Worm (Caenorhabditis elegans) whole organism, midembryonic: ENCODE data around the gene T05H4.11.

ENCODE experiments used
- T22C8.4 ChIP-seq: fragments of 200-800 bp; sonication (Bioruptor generic); IDR thresholded peaks from 2 replicates; pipeline ENCODE4 v1.3.6; 2022; ENCODE audit warnings: missing genetic modification characterization, missing compliant biosample characterization
- flt-1 ChIP-seq: fragments of 200-800 bp; sonication (Bioruptor generic); IDR thresholded peaks from 2 replicates; pipeline ENCODE4 v1.3.6; 2022; ENCODE audit warnings: missing genetic modification characterization, missing compliant biosample characterization
- klf-2 ChIP-seq: fragments of 200-800 bp; sonication (Bioruptor generic); conservative IDR thresholded peaks from 2 replicates; pipeline ENCODE4 v1.3.6; 2022; ENCODE audit warnings: missing genetic modification reagents, missing genetic modification characterization, missing compliant biosample characterization
- med-1 ChIP-seq: sonication (generic microtip); optimal IDR thresholded peaks from 2 replicates; lab custom pipeline; 2017; ENCODE audit warnings: missing genetic modification characterization, mild to moderate bottlenecking, missing compliant biosample characterization, antibody characterized with exemption, missing genetic modification reagents; ENCODE audit not compliant: insufficient read depth
- tab-1 ChIP-seq: fragments of 200-800 bp; sonication (Bioruptor generic); IDR thresholded peaks from 2 replicates; pipeline ENCODE4 v1.3.6; 2022; ENCODE audit warnings: missing genetic modification characterization, missing compliant biosample characterization

DNA sequence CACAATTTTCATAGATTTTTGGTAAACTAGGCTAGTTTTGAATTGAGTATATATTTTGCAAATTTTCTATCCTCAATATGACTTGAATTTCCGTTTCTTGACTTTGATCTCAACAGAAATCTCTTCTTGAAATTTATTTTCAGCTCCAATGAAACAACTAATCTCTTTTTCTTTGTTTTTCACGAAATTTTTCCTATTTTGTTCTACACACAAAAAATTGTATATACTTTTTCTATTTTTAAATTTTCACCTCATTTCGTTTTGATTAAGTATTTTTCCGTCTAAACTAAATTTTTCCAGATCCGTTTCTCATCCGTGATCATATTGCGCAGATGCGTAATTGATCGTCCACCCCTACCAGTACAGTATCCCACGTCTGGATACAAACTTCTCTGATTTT lies 38.7 kb upstream of the T05H4.11 start, which contains the start of gene unc-83:
- TF ChIP-seq med-1 (GFP tag; lab: Kevin White, UChicago) (no peak), T22C8.4 (GFP tag; lab: Robert Waterston, UW) (no peak), klf-2 (GFP tag; lab: Robert Waterston, UW) (no peak), tab-1 (GFP tag; lab: Robert Waterston, UW) (no peak), flt-1 (GFP tag; lab: Robert Waterston, UW) (no peak)
